Worm (Caenorhabditis elegans): ENCODE results near the gene lron-10.

Gene lron-10

ce11 chrIII:10634034-10634433 lies 12.9 kb upstream of the lron-10 start (continued):
- TF ChIP-seq nhr-12 (tag; optimal IDR thresholded peaks at IDR 0.05) (no peak), Y116A8C.19 (tag; optimal IDR thresholded peaks at IDR 0.05; ENCODE audit: borderline replicate concordance) (no peak), lin-39 (tag; optimal IDR thresholded peaks at IDR 0.05) (peak; percentile 20), pqm-1 (tag; optimal IDR thresholded peaks at IDR 0.05) (peak; percentile 7), efl-3 (GFP tag; optimal IDR thresholded peaks at IDR 0.05) (no peak), ceh-82 (tag; optimal IDR thresholded peaks at IDR 0.05) (peak; percentile 64 to 97 (median 89)), fkh-10 (GFP tag; optimal IDR thresholded peaks at IDR 0.05) (peak; percentile 75), egl-13 (tag; optimal IDR thresholded peaks at IDR 0.05) (peak; percentile 89), tbx-2 (tag; optimal IDR thresholded peaks at IDR 0.05) (peak; percentile 91), sptf-1 (tag; optimal IDR thresholded peaks at IDR 0.05) (no peak), ceh-63 (GFP tag; optimal IDR thresholded peaks at IDR 0.05) (no peak), nhr-90 (tag; optimal IDR thresholded peaks at IDR 0.05; ENCODE audit: poor library complexity) (peak; percentile 89), unc-62 (GFP tag; optimal IDR thresholded peaks at IDR 0.05) (no peak), F16B12.6 (tag; optimal IDR thresholded peaks at IDR 0.05) (peak; percentile 64), sup-37 (GFP tag; optimal IDR thresholded peaks at IDR 0.05) (peak; percentile 51), C34B4.2 (tag; optimal IDR thresholded peaks at IDR 0.05) (no peak), snu-23 (GFP tag; optimal IDR thresholded peaks at IDR 0.05) (peak; percentile 86), unc-86 (tag; optimal IDR thresholded peaks at IDR 0.05) (peak; percentile 91), unc-30 (tag; optimal IDR thresholded peaks at IDR 0.05) (peak; percentile 36), grh-1 (GFP tag; IDR thresholded peaks at IDR 0.05) (peak; percentile 86), fkh-8 (tag; optimal IDR thresholded peaks at IDR 0.05) (peak; percentile 96), ceh-88 (GFP tag; IDR thresholded peaks at IDR 0.05) (peak; percentile 52; the same call in 1 of the 2 replicates), lin-35 (GFP tag; optimal IDR thresholded peaks at IDR 0.05) (peak; percentile 68 to 71), nhr-76 (tag; optimal IDR thresholded peaks at IDR 0.05) (no peak), ztf-4 (tag; optimal IDR thresholded peaks at IDR 0.05) (peak; percentile 86), ceh-90 (tag; optimal IDR thresholded peaks at IDR 0.05) (no peak), ets-5 (GFP tag; IDR thresholded peaks at IDR 0.05) (no peak), nhr-11 (tag; optimal IDR thresholded peaks at IDR 0.05) (peak; percentile 68), ceh-8 (GFP tag; optimal IDR thresholded peaks at IDR 0.05) (peak; percentile 98), lir-3 (tag; optimal IDR thresholded peaks at IDR 0.05; ENCODE audit: poor library complexity) (no peak), zag-1 (tag; optimal IDR thresholded peaks at IDR 0.05) (no peak), irx-1 (tag; optimal IDR thresholded peaks at IDR 0.05) (peak; percentile 72), alr-1 (tag; optimal IDR thresholded peaks at IDR 0.05; ENCODE audit: borderline replicate concordance) (no peak), vab-15 (tag; optimal IDR thresholded peaks at IDR 0.05) (no peak), ces-1 (GFP tag; optimal IDR thresholded peaks at IDR 0.05) (no peak), nhr-71 (tag; optimal IDR thresholded peaks at IDR 0.05) (peak; percentile 94), pag-3 (tag; optimal IDR thresholded peaks at IDR 0.05; ENCODE audit: borderline replicate concordance, insufficient read depth) (no peak), unc-98 (GFP tag; IDR thresholded peaks at IDR 0.05) (peak; percentile 59), nhr-20 (tag; optimal IDR thresholded peaks at IDR 0.05) (peak; percentile 87), elt-2 (tag; optimal IDR thresholded peaks at IDR 0.05) (peak; percentile 67), lin-13 (GFP tag; optimal IDR thresholded peaks at IDR 0.05) (peak; percentile 87), nhr-77 (tag; optimal IDR thresholded peaks at IDR 0.05) (peak; percentile 74), egl-27 (tag; optimal IDR thresholded peaks at IDR 0.05) (peak; percentile 60 to 75), sox-4 (tag; optimal IDR thresholded peaks at IDR 0.05) (peak; percentile 57), tlp-1 (tag; optimal IDR thresholded peaks at IDR 0.05) (no peak), isw-1 (GFP tag; IDR thresholded peaks at IDR 0.05) (peak; percentile 68), nhr-84 (tag; optimal IDR thresholded peaks at IDR 0.05) (no peak), C16A3.4 (tag; optimal IDR thresholded peaks at IDR 0.05) (peak; percentile 78), hpl-2 (GFP tag; optimal IDR thresholded peaks at IDR 0.05) (no peak), blmp-1 (tag; optimal IDR thresholded peaks at IDR 0.05) (peak; percentile 59), lsy-2 (tag; optimal IDR thresholded peaks at IDR 0.05) (peak; percentile 84 to 85), nhr-19 (GFP tag; conservative IDR thresholded peaks at IDR 0.05) (peak; percentile 83), unc-130 (tag; optimal IDR thresholded peaks at IDR 0.05) (no peak)
